Fruit fly (Drosophila melanogaster): ENCODE results near the gene CG5466.

CG5466 gene

DNA sequence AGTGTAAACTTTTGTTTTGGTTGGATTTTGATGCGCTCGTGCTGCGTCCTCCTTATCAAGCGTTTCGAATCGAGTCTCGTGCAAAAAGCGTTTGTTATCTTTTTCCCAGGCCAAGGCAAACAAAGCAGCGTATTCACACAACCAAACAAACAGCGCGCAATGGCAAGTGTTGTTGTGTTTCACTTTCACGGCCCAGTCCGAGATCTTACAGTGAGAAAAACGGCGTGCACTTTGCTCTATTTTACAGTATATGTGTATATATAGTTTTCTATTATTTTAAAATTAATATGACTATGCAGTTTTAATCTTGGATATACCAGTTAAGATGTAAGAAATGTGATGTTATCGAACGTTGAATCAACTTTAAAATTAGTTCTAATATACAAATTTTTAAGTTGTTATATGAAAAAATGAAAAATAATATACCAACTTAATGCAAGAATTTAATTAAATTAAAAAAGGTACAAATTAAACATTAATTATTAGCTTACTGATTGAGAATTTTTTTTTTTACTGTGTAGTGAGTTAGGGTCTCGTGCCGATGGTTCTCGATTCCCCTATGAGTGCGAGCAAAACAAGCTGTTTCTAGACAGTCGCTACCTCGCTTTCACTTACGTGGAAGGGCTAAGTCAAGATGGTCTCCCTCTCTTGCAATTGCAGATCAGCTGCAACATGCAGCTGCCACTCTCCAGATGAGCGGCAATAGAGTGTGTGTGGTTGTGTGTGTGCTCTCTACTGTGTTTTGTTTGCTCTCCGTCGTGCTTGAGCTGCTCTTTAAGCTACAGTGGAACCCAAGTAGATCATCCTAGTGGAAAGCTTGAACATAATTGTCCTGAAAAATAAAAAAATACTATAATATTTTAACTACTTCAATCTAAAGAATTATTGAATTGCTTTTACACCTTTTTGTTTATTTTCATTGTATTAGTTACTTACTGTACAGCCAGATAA lies 23.2 kb upstream of the CG5466 start (continued):
- peak; percentile 74 for TF ChIP-seq otp (GFP tag; IDR thresholded peaks at IDR 0.05)
- peak; percentile 81 for TF ChIP-seq twi (tag; optimal IDR thresholded peaks at IDR 0.05)
- TF ChIP-seq NC2α (GFP tag; optimal IDR thresholded peaks at IDR 0.05), result no peak
- no peak for TF ChIP-seq CkIIα-i1 (GFP tag; IDR thresholded peaks at IDR 0.05)
- no peak for TF ChIP-seq Sin3A (optimal IDR thresholded peaks at IDR 0.05)
- TF ChIP-seq Usf (GFP tag; optimal IDR thresholded peaks at IDR 0.05), result peak; percentile 84
- peak; percentile 35 for TF ChIP-seq CG10274 (GFP tag; optimal IDR thresholded peaks at IDR 0.05)
- TF ChIP-seq NK7.1 (GFP tag; optimal IDR thresholded peaks at IDR 0.05), result no peak
- peak; percentile 81 for TF ChIP-seq CG32767 (GFP tag; IDR thresholded peaks at IDR 0.05)
- TF ChIP-seq nmo (GFP tag; optimal IDR thresholded peaks at IDR 0.05), result peak; percentile 98
- peak; percentile 88 for TF ChIP-seq CG3407 (GFP tag; optimal IDR thresholded peaks at IDR 0.05)
- peak; percentile 93 for TF ChIP-seq CG11695 (GFP tag; IDR thresholded peaks at IDR 0.05)
- peak; percentile 96 for TF ChIP-seq CG12391 (tag; optimal IDR thresholded peaks at IDR 0.05)
- no peak for TF ChIP-seq hth (optimal IDR thresholded peaks at IDR 0.05)
- TF ChIP-seq ATbp (GFP tag; optimal IDR thresholded peaks at IDR 0.05), result peak; percentile 91
- peak; percentile 72 for TF ChIP-seq Awh (GFP tag; IDR thresholded peaks at IDR 0.05)
- peak; percentile 84 for TF ChIP-seq oc (tag; optimal IDR thresholded peaks at IDR 0.05)
- no peak for TF ChIP-seq gfzf (GFP tag; optimal IDR thresholded peaks at IDR 0.05)
- TF ChIP-seq bbx (GFP tag; IDR thresholded peaks at IDR 0.05; ENCODE audit: partially characterized antibody), result no peak
- TF ChIP-seq CG12744 (GFP tag; optimal IDR thresholded peaks at IDR 0.05), result no peak
- TF ChIP-seq Bdp1 (GFP tag; optimal IDR thresholded peaks at IDR 0.05), result no peak
- TF ChIP-seq CG14965 (GFP tag; optimal IDR thresholded peaks at IDR 0.05; ENCODE audit: borderline replicate concordance), result no peak
- no peak for TF ChIP-seq B-H2 (GFP tag; optimal IDR thresholded peaks at IDR 0.05)
- TF ChIP-seq dmrt11E (tag; optimal IDR thresholded peaks at IDR 0.05), result peak; percentile 97
- TF ChIP-seq CG2199 (GFP tag; IDR thresholded peaks at IDR 0.05), result peak; percentile 75; the same call in 1 of the 3 replicates
- 0 out of 2 replicates have a peak, but pooled peaks have one; percentile 5 for TF ChIP-seq sens-2 (GFP tag; IDR thresholded peaks at IDR 0.05)
- peak; percentile 35 for TF ChIP-seq CG34422 (GFP tag; IDR thresholded peaks at IDR 0.05)
- TF ChIP-seq Nf-YA (GFP tag; IDR thresholded peaks at IDR 0.05), result peak; percentile 65
- TF ChIP-seq CG14050 (GFP tag; IDR thresholded peaks at IDR 0.05), result peak; percentile 55
- TF ChIP-seq fd96Cb (tag; optimal IDR thresholded peaks at IDR 0.05), result peak; percentile 96
- TF ChIP-seq H2.0 (GFP tag; IDR thresholded peaks at IDR 0.05), result peak; percentile 54
- TF ChIP-seq Eip74EF (GFP tag; optimal IDR thresholded peaks at IDR 0.05), result peak in 1 of 2 experiments; percentile 94
- TF ChIP-seq CG2889 (GFP tag; IDR thresholded peaks at IDR 0.05), result peak; percentile 53; the same call in 1 of the 3 replicates
- TF ChIP-seq TFAM (GFP tag; optimal IDR thresholded peaks at IDR 0.05), result peak; percentile 31
- TF ChIP-seq Nf-YB (GFP tag; optimal IDR thresholded peaks at IDR 0.05), result peak; percentile 84
- TF ChIP-seq Meics (GFP tag; optimal IDR thresholded peaks at IDR 0.05), result peak; percentile 87
- TF ChIP-seq CG11456 (GFP tag; IDR thresholded peaks at IDR 0.05), result peak; percentile 71
- TF ChIP-seq exex (tag; optimal IDR thresholded peaks at IDR 0.05), result peak; percentile 17
- peak; percentile 55; the same call in 1 of the 2 replicates for TF ChIP-seq CG43689 (GFP tag; IDR thresholded peaks at IDR 0.05)
- TF ChIP-seq CG42726 (GFP tag; IDR thresholded peaks at IDR 0.05; ENCODE audit: partially characterized antibody), result no peak
- peak; percentile 87 for TF ChIP-seq CG10209 (GFP tag; optimal IDR thresholded peaks at IDR 0.05)
- TF ChIP-seq crol (GFP tag; IDR thresholded peaks at IDR 0.05), result no peak
- peak; percentile 85 for TF ChIP-seq CG32772 (GFP tag; IDR thresholded peaks at IDR 0.05)
- TF ChIP-seq CG2202 (tag; optimal IDR thresholded peaks at IDR 0.05), result peak; percentile 81
- TF ChIP-seq CG2678 (tag; optimal IDR thresholded peaks at IDR 0.05), result peak; percentile 95
- TF ChIP-seq NC2β (GFP tag; optimal IDR thresholded peaks at IDR 0.05), result no peak
- TF ChIP-seq Atf6 (GFP tag; IDR thresholded peaks at IDR 0.05), result peak; percentile 28; the same call in 1 of the 2 replicates
- no peak for TF ChIP-seq pb (GFP tag; optimal IDR thresholded peaks at IDR 0.05)
- TF ChIP-seq grau (tag; optimal IDR thresholded peaks at IDR 0.05), result peak; percentile 93
